Worm (Caenorhabditis elegans) whole organism, late embryonic: ENCODE results near the gene T09F3.7.

Experiments
- ama-1 ChIP-seq: fragments of 150-350 bp; optimal IDR thresholded peaks from 2 replicates; lab custom pipeline; 2014
- ceh-18 ChIP-seq: sonication (generic microtip); optimal IDR thresholded peaks from 2 replicates; lab custom pipeline; 2016; ENCODE audit warnings: missing genetic modification characterization, missing compliant biosample characterization
- ceh-9 ChIP-seq: sonication (generic microtip); optimal IDR thresholded peaks from 2 replicates; lab custom pipeline; 2016; ENCODE audit warnings: mild to moderate bottlenecking, missing genetic modification characterization, inconsistent platforms, missing compliant biosample characterization
- dmd-4 ChIP-seq: sonication (generic microtip); optimal IDR thresholded peaks from 2 replicates; lab custom pipeline; 2016; ENCODE audit warnings: borderline replicate concordance, missing genetic modification characterization, missing compliant biosample characterization
- fkh-10 ChIP-seq: fragments of 150-350 bp; optimal IDR thresholded peaks from 2 replicates; lab custom pipeline; 2014; ENCODE audit warnings: missing biosample characterization, missing genetic modification reagents, missing genetic modification characterization
- fkh-6 ChIP-seq: sonication (generic microtip); optimal IDR thresholded peaks from 2 replicates; lab custom pipeline; 2016; ENCODE audit warnings: missing genetic modification characterization, missing compliant biosample characterization
- hlh-30 ChIP-seq: sonication (generic microtip); optimal IDR thresholded peaks from 2 replicates; lab custom pipeline; 2017; ENCODE audit warnings: antibody characterized with exemption, missing genetic modification characterization, missing compliant biosample characterization; ENCODE audit not compliant: insufficient read depth
- nhr-11 ChIP-seq: fragments of 150-350 bp; optimal IDR thresholded peaks from 2 replicates; lab custom pipeline; 2014; ENCODE audit warnings: missing biosample characterization, missing genetic modification characterization
- pha-2 ChIP-seq: sonication (generic microtip); optimal IDR thresholded peaks from 2 replicates; lab custom pipeline; 2017; ENCODE audit warnings: mild to moderate bottlenecking, missing genetic modification characterization, missing compliant biosample characterization
- pha-4 ChIP-seq: fragments of 150-350 bp; optimal IDR thresholded peaks from 2 replicates; lab custom pipeline; 2018; ENCODE audit warnings: missing biosample characterization, missing genetic modification reagents, missing genetic modification characterization
- pqm-1 ChIP-seq: sonication (generic microtip); optimal IDR thresholded peaks from 2 replicates; lab custom pipeline; 2016; ENCODE audit warnings: missing genetic modification characterization, missing compliant biosample characterization
- ref-2 ChIP-seq: sonication (generic microtip); optimal IDR thresholded peaks from 2 replicates; lab custom pipeline; 2016; ENCODE audit warnings: missing genetic modification characterization, missing compliant biosample characterization
- tbx-2 ChIP-seq: sonication (generic microtip); optimal IDR thresholded peaks from 2 replicates; lab custom pipeline; 2016; ENCODE audit warnings: missing genetic modification characterization, missing compliant biosample characterization
- tbx-7 ChIP-seq: sonication (generic microtip); optimal IDR thresholded peaks from 2 replicates; lab custom pipeline; 2016; ENCODE audit warnings: missing genotype, missing genetic modification characterization, missing compliant biosample characterization

DNA sequence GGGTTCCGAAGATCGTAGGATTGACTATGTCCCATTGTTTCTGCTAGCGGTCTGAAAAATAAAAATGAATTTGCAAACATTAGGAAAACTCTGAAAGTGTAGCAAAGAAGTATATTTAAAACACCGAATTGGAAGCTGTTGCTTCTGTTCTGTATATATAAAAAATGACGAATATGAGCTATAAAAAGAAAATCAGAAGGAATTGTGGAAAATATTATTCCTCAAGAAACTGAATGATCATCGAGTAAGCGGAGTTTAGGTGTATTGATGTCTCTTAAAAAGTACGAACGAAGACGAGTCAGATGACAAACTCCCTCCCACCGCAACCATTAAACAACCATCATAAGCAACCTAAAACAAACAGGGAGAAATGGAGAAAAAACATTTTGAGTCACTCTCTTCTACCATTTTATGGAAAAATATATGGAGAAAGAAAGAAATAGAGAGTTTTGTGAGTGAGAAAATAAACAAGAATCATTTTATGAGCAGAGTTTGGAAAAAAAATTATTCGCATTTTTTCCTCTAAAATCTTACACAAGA lies 33.4 kb upstream of the T09F3.7 start, which contains the start of gene C07E3.3:
- TF ChIP-seq ama-1 (lab: Kevin White, UChicago) (no peak), fkh-10 (no peak), hlh-30 (tag; lab: Kevin White, UChicago) (no peak), dmd-4 (tag; lab: Kevin White, UChicago) (no peak), pha-4 (tag; lab: Kevin White, UChicago) (no peak), pha-2 (tag; lab: Kevin White, UChicago) (no peak), tbx-2 (tag; lab: Kevin White, UChicago) (no peak), pqm-1 (no peak), nhr-11 (tag; lab: Kevin White, UChicago) (no peak), tbx-7 (tag; lab: Kevin White, UChicago) (no peak), ceh-18 (tag; lab: Kevin White, UChicago) (no peak), ref-2 (no peak), fkh-6 (tag; lab: Kevin White, UChicago) (no peak), ceh-9 (tag; lab: Kevin White, UChicago) (no peak)
